Worm (Caenorhabditis elegans) whole organism, mixed stage, embryonic: ENCODE results near the gene F59E12.17.

Experiments used
- blmp-1 ChIP-seq: fragments of 150-350 bp; optimal IDR thresholded peaks from 2 replicates; lab custom pipeline; 2014; ENCODE audit warnings: missing biosample characterization, missing genetic modification characterization
- ceh-39 ChIP-seq: fragments of 150-350 bp; optimal IDR thresholded peaks from 2 replicates; lab custom pipeline; 2014; ENCODE audit warnings: missing biosample characterization, missing genetic modification characterization
- ceh-43 ChIP-seq: fragments of 200-800 bp; sonication (Bioruptor generic); optimal IDR thresholded peaks from 2 replicates; lab custom pipeline; 2018; ENCODE audit warnings: mild to moderate bottlenecking, missing genetic modification characterization, moderate library complexity, missing compliant biosample characterization
- elt-1 ChIP-seq: sonication (generic microtip); optimal IDR thresholded peaks from 2 replicates; lab custom pipeline; 2017; ENCODE audit warnings: missing genetic modification characterization, mild to moderate bottlenecking, missing compliant biosample characterization, antibody characterized with exemption, moderate library complexity, borderline replicate concordance; ENCODE audit not compliant: insufficient read depth
- elt-3 ChIP-seq: fragments of 150-350 bp; optimal IDR thresholded peaks from 2 replicates; lab custom pipeline; 2014; ENCODE audit warnings: missing biosample characterization, missing genetic modification characterization
- lin-13 ChIP-seq: fragments of 150-350 bp; optimal IDR thresholded peaks from 2 replicates; lab custom pipeline; 2014; ENCODE audit warnings: missing biosample characterization, missing genetic modification characterization
- nhr-12 ChIP-seq: fragments of 150-350 bp; optimal IDR thresholded peaks from 2 replicates; lab custom pipeline; 2014; ENCODE audit warnings: missing biosample characterization, missing genetic modification characterization
- nhr-28 ChIP-seq: fragments of 150-350 bp; optimal IDR thresholded peaks from 2 replicates; lab custom pipeline; 2014; ENCODE audit warnings: missing biosample characterization, missing genetic modification characterization
- nhr-76 ChIP-seq: sonication (generic microtip); optimal IDR thresholded peaks from 2 replicates; lab custom pipeline; 2017; ENCODE audit warnings: missing biosample characterization, missing genetic modification characterization
- unc-62 ChIP-seq: fragments of 150-350 bp; optimal IDR thresholded peaks from 2 replicates; lab custom pipeline; 2014; ENCODE audit warnings: missing biosample characterization, missing genetic modification reagents, missing genetic modification characterization
- ztf-11 ChIP-seq: fragments of 150-350 bp; optimal IDR thresholded peaks from 2 replicates; lab custom pipeline; 2014; ENCODE audit warnings: missing biosample characterization, missing genetic modification characterization

DNA sequence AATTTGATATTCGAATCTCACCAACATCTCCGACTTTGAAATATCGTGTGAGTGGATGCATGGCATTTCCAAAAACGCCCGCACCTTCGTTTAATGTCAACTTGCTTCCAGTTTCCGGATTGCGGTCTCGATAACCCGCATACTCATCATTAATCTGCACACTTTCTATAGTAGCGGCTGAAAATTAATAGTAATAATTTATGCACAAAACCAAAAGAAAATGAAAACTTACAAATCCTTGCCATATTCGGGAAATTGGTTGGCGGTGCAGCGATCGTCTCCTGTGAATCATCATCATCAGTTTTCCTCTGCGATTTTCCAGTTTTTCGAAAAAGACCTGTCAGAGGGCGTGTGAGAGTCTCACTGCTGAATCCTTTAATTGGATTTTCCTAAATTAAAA, 10.9 kb upstream of the F59E12.17 start:
- TF ChIP-seq ceh-39 (tag; lab: Kevin White, UChicago): no peak
- TF ChIP-seq ceh-43 (GFP tag; lab: Kevin White, UChicago): no peak
- no peak for TF ChIP-seq ztf-11
- TF ChIP-seq elt-3: no peak
- TF ChIP-seq elt-1 (tag; lab: Kevin White, UChicago): no peak
- no peak for TF ChIP-seq lin-13 (tag; lab: Kevin White, UChicago)
- TF ChIP-seq nhr-12 (tag; lab: Kevin White, UChicago): no peak
- no peak for TF ChIP-seq nhr-28 (tag; lab: Kevin White, UChicago)
- TF ChIP-seq blmp-1: no peak
- TF ChIP-seq unc-62 (GFP tag; lab: Kevin White, UChicago): no peak
- no peak for TF ChIP-seq nhr-76 (tag; lab: Kevin White, UChicago)
